Fruit fly (Drosophila melanogaster): ENCODE results near the gene smp-30.
A peak's percentile ranks its signal among the peaks of the same experiment; 100 is the strongest.

Gene smp-30

DNA sequence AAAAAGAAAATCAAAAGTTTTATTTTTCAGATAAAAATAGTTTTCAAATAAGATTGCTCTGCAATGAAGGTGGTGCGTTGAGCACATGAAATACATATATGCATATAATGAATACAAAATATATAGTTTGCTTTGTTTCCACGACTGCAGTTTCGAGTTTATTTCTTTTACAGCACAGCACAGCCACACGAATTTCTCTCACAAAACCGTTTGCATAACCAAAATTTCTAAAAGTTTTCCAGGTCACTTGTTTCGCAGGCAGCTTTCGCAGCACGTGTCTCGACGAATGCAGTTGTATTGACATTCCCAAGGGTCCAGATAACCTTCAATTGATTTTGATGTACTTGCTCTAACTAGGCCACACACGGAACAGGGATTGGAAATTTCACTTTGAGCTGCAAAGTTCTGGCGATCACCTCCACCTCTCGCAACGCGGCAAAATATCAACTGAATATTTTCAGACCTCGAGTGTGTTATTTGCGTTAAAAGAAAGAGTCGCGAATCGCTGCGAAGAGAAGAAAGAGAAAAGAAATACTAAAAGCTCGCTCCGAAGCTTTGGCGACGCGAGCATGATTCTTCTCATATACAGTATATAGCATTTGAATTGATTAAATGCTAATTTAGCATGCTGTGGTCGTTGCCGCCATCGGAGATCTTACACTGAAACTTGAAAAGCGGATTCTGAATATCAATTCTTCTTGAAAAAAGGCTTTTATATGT, 19.8 kb downstream of the smp-30 start, which contains the start of gene CG7530:
TSS of gene CG7530 (minus strand) at position 449 of the 720 bp plus-strand sequence.
- TF ChIP-seq Hnf4 (GFP tag; optimal IDR thresholded peaks at IDR 0.05): peak; percentile 11
- TF ChIP-seq dl (GFP tag; optimal IDR thresholded peaks at IDR 0.05; ENCODE audit: insufficient read depth in 1 of 2, partially characterized antibody in 2 of 2): peak in 1 of 2 experiments; percentile 11
- TF ChIP-seq h (GFP tag; optimal IDR thresholded peaks at IDR 0.05): peak; percentile 63
- no peak for TF ChIP-seq pan (optimal IDR thresholded peaks at IDR 0.05)
- TF ChIP-seq brk (GFP tag; optimal IDR thresholded peaks at IDR 0.05): no peak
- TF ChIP-seq sage (GFP tag; optimal IDR thresholded peaks at IDR 0.05): peak; percentile 54
- TF ChIP-seq Sp1 (GFP tag; optimal IDR thresholded peaks at IDR 0.05): peak; percentile 40
- TF ChIP-seq Vsx2 (GFP tag; optimal IDR thresholded peaks at IDR 0.05; ENCODE audit: partially characterized antibody): peak; percentile 4
- no peak for TF ChIP-seq Dfd (GFP tag; optimal IDR thresholded peaks at IDR 0.05)
- peak in 1 of 2 experiments; percentile 47 for TF ChIP-seq foxo (GFP tag; optimal IDR thresholded peaks at IDR 0.05)
- TF ChIP-seq rgr (GFP tag; optimal IDR thresholded peaks at IDR 0.05): peak; percentile 12
- peak; percentile 1 for TF ChIP-seq br (GFP tag; optimal IDR thresholded peaks at IDR 0.05)
- TF ChIP-seq Dif (GFP tag; optimal IDR thresholded peaks at IDR 0.05; ENCODE audit: partially characterized antibody): peak; percentile 71
- TF ChIP-seq jim (GFP tag; optimal IDR thresholded peaks at IDR 0.05): no peak
- peak; percentile 48 for TF ChIP-seq CrebA (GFP tag; optimal IDR thresholded peaks at IDR 0.05; ENCODE audit: borderline replicate concordance)
- TF ChIP-seq Rel (GFP tag; optimal IDR thresholded peaks at IDR 0.05): peak; percentile 46
- no peak for TF ChIP-seq Rel (tag; optimal IDR thresholded peaks at IDR 0.05)

DNA sequence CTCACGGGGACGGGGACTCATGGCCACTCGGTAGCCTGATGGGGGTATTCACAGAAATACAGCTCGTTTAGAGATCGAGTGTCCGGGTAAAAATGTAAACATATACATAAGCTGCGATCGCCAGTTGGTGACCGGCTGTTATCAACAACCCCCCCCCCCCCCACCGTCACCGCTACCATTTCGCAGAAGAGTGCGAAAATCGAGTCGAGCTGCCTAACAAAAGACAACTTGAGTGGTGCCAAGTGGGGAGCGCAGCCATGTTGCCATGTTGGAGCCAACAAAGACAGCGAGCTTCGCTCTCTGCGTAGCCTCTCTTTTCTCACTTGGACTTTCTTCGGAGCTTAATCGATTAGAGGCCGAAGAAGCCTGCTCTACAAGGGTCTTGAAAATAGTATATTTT, 20.5 kb downstream of the smp-30 start:
- TF ChIP-seq dl (GFP tag; optimal IDR thresholded peaks at IDR 0.05; ENCODE audit: insufficient read depth in 1 of 2, partially characterized antibody in 2 of 2) (peak; percentile 45 to 82), Dfd (GFP tag; optimal IDR thresholded peaks at IDR 0.05) (peak; percentile 36), Dif (GFP tag; optimal IDR thresholded peaks at IDR 0.05; ENCODE audit: partially characterized antibody) (peak; percentile 82), woc (GFP tag; optimal IDR thresholded peaks at IDR 0.05) (no peak), Rel (GFP tag; optimal IDR thresholded peaks at IDR 0.05) (no peak), Rel (tag; optimal IDR thresholded peaks at IDR 0.05) (peak; percentile 77), Hr83 (GFP tag; optimal IDR thresholded peaks at IDR 0.05; ENCODE audit: poor library complexity, severe bottlenecking) (peak; percentile 78), Hnf4 (GFP tag; optimal IDR thresholded peaks at IDR 0.05) (no peak), Vsx2 (GFP tag; optimal IDR thresholded peaks at IDR 0.05; ENCODE audit: partially characterized antibody) (no peak)

DNA sequence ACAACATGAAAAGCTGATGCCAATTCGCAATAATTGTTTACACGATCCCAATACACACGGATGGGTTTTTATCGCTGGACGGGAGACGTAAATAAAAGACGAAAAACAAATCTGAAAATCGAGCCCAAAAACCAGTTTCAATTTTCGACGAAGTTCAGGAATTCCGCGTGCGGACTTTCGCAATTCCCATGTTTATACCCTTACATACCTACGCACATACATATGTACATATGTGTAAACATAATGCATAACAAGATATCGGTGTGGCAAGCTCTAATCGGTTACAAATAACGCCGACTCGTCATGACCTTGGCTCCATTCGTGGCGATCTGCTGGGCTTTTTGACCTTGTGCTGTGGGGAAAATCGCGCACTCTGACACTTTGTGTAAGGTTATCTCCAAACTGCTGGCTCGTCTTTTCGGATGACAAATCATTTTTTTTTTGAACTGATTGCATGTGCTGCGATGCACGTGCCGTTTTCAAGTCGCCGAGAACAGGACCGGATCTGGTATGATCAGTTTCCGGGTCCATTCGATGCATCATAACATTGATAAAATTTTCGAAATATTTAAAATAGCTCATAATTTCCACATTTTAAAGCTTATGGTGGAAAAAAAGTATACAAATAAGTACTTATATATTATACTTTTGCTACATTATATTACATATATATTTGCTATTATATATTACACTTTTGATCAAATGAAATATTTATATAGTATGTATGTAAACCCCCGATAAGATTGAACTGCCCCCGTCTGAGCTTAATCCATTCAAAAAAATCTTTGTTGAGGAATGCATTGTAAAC, 21.2 kb downstream of the smp-30 start:
- TF ChIP-seq CG32264 (GFP tag; optimal IDR thresholded peaks at IDR 0.05) (no peak), usp (GFP tag; optimal IDR thresholded peaks at IDR 0.05) (no peak), Dfd (GFP tag; optimal IDR thresholded peaks at IDR 0.05) (no peak), Hr83 (GFP tag; optimal IDR thresholded peaks at IDR 0.05; ENCODE audit: poor library complexity, severe bottlenecking) (peak; percentile 3), OdsH (GFP tag; optimal IDR thresholded peaks at IDR 0.05) (no peak), tai (GFP tag; optimal IDR thresholded peaks at IDR 0.05) (no peak), pan (optimal IDR thresholded peaks at IDR 0.05) (no peak), jim (GFP tag; optimal IDR thresholded peaks at IDR 0.05) (no peak), ey (GFP tag; optimal IDR thresholded peaks at IDR 0.05) (no peak), Jra (GFP tag; optimal IDR thresholded peaks at IDR 0.05) (no peak), Hr78 (GFP tag; optimal IDR thresholded peaks at IDR 0.05) (no peak), CrebA (GFP tag; optimal IDR thresholded peaks at IDR 0.05; ENCODE audit: borderline replicate concordance) (no peak), Abd-B (GFP tag; optimal IDR thresholded peaks at IDR 0.05) (no peak), GATAd (GFP tag; optimal IDR thresholded peaks at IDR 0.05) (no peak), CG9705 (GFP tag; optimal IDR thresholded peaks at IDR 0.05) (peak; percentile 36), HLH106 (tag; optimal IDR thresholded peaks at IDR 0.05) (peak; percentile 75), Hnf4 (GFP tag; optimal IDR thresholded peaks at IDR 0.05) (no peak), brk (GFP tag; optimal IDR thresholded peaks at IDR 0.05) (no peak), sage (GFP tag; optimal IDR thresholded peaks at IDR 0.05) (no peak), Rel (GFP tag; optimal IDR thresholded peaks at IDR 0.05) (no peak), Rel (tag; optimal IDR thresholded peaks at IDR 0.05) (no peak), br (GFP tag; optimal IDR thresholded peaks at IDR 0.05) (no peak), Dif (GFP tag; optimal IDR thresholded peaks at IDR 0.05; ENCODE audit: partially characterized antibody) (no peak), h (GFP tag; optimal IDR thresholded peaks at IDR 0.05) (no peak), Sp1 (GFP tag; optimal IDR thresholded peaks at IDR 0.05) (peak; percentile 56), psq (GFP tag; optimal IDR thresholded peaks at IDR 0.05) (peak; percentile 14), foxo (GFP tag; optimal IDR thresholded peaks at IDR 0.05) (peak in 1 of 2 experiments; percentile 42), lola (GFP tag; optimal IDR thresholded peaks at IDR 0.05) (no peak), Mio (GFP tag; optimal IDR thresholded peaks at IDR 0.05) (no peak), dl (GFP tag; optimal IDR thresholded peaks at IDR 0.05; ENCODE audit: insufficient read depth in 1 of 2, partially characterized antibody in 2 of 2) (no peak), dmrt93B (GFP tag; optimal IDR thresholded peaks at IDR 0.05) (peak; percentile 22)

Measured in whole organism, wandering third instar larva.